Worm (Caenorhabditis elegans) whole organism, L4 larva: ENCODE measurements around the gene Y56A3A.28.

Source experiments
- F44E2.7 ChIP-seq: fragments of 200-800 bp; sonication (Bioruptor generic); IDR thresholded peaks from 2 replicates; pipeline ENCODE4 v2.1.2; 2022; ENCODE audit warnings: missing genetic modification characterization, missing compliant biosample characterization
- R02D3.7 ChIP-seq: fragments of 150-350 bp; sonication (generic microtip); optimal IDR thresholded peaks from 3 replicates; lab custom pipeline; 2014; ENCODE audit warnings: missing biosample characterization, missing genetic modification characterization
- Y48G9A.11 ChIP-seq: fragments of 200-800 bp; sonication (Bioruptor generic); IDR thresholded peaks from 2 replicates; pipeline ENCODE4 v1.3.6; 2022; ENCODE audit warnings: missing genetic modification reagents, missing genetic modification characterization, missing compliant biosample characterization
- Y5F2A.4 ChIP-seq: fragments of 200-800 bp; sonication (Bioruptor generic); optimal IDR thresholded peaks from 2 replicates; lab custom pipeline; 2018; ENCODE audit warnings: mild to moderate bottlenecking, missing genetic modification characterization, missing compliant biosample characterization
- Y75B8A.6 ChIP-seq: fragments of 200-800 bp; sonication (Bioruptor generic); IDR thresholded peaks from 2 replicates; pipeline ENCODE4 v1.3.6; 2022; ENCODE audit warnings: missing genetic modification reagents, missing genetic modification characterization, missing compliant biosample characterization
- aly-2 ChIP-seq: sonication (generic microtip); optimal IDR thresholded peaks from 2 replicates; lab custom pipeline; 2018; ENCODE audit warnings: missing biosample characterization, missing genetic modification characterization
- ama-1 ChIP-seq: fragments of 150-350 bp; optimal IDR thresholded peaks from 2 replicates; lab custom pipeline; 2014; ENCODE audit warnings: inconsistent platforms, mixed read lengths
- arid-1 ChIP-seq: fragments of 200-800 bp; sonication (Bioruptor generic); conservative IDR thresholded peaks from 2 replicates; pipeline ENCODE4 v1.3.6; 2022; ENCODE audit warnings: missing genetic modification reagents, missing genetic modification characterization, missing compliant biosample characterization
- attf-4 ChIP-seq: sonication (generic microtip); optimal IDR thresholded peaks from 3 replicates; lab custom pipeline; 2017; ENCODE audit warnings: missing biosample characterization, missing genetic modification characterization
- ceh-28 ChIP-seq: fragments of 150-350 bp; optimal IDR thresholded peaks from 2 replicates; lab custom pipeline; 2014; ENCODE audit warnings: missing biosample characterization, missing genetic modification reagents, missing genetic modification characterization
- ceh-32 ChIP-seq: sonication (generic microtip); optimal IDR thresholded peaks from 2 replicates; lab custom pipeline; 2016; ENCODE audit warnings: mild to moderate bottlenecking, missing genetic modification characterization, missing compliant biosample characterization; ENCODE audit not compliant: poor library complexity
- ceh-62 ChIP-seq: sonication (generic microtip); optimal IDR thresholded peaks from 2 replicates; lab custom pipeline; 2017; ENCODE audit warnings: missing biosample characterization, missing genetic modification characterization
- ces-1 ChIP-seq: fragments of 150-350 bp; sonication (generic microtip); optimal IDR thresholded peaks from 4 replicates; lab custom pipeline; 2014; ENCODE audit warnings: missing biosample characterization, missing genetic modification reagents, missing genetic modification characterization
- daf-16 ChIP-seq, 3 experiments: sonication (generic microtip); optimal IDR thresholded peaks; 2 replicates each; lab custom pipeline; 2016 to 2017; ENCODE audit warnings: missing genetic modification characterization in 3 of 3, missing genetic modification reagents in 3 of 3, mild to moderate bottlenecking in 2 of 3, missing compliant biosample characterization in 2 of 3, missing biosample characterization in 1 of 3, moderate library complexity in 1 of 3
- daf-19 ChIP-seq: fragments of 200-800 bp; sonication (Bioruptor generic); conservative IDR thresholded peaks from 2 replicates; pipeline ENCODE4 v1.3.6; 2022; ENCODE audit warnings: missing genetic modification characterization, missing compliant biosample characterization
- dmd-6 ChIP-seq: fragments of 200-800 bp; sonication (Bioruptor generic); IDR thresholded peaks from 2 replicates; pipeline ENCODE4 v1.3.6; 2022; ENCODE audit warnings: missing genetic modification reagents, missing genetic modification characterization, missing compliant biosample characterization
- dmd-8 ChIP-seq: fragments of 200-800 bp; sonication (Bioruptor generic); IDR thresholded peaks from 2 replicates; pipeline ENCODE4 v1.3.6; 2022; ENCODE audit warnings: missing genetic modification characterization, missing compliant biosample characterization
- dmd-9 ChIP-seq: fragments of 200-800 bp; sonication (Bioruptor generic); IDR thresholded peaks from 2 replicates; pipeline ENCODE4 v1.3.6; 2022; ENCODE audit warnings: missing genetic modification reagents, missing genetic modification characterization, missing compliant biosample characterization
- dve-1 ChIP-seq: sonication (generic microtip); optimal IDR thresholded peaks from 2 replicates; lab custom pipeline; 2017; ENCODE audit warnings: antibody characterized with exemption, mild to moderate bottlenecking, missing genetic modification characterization, missing compliant biosample characterization; ENCODE audit not compliant: insufficient read depth
- fkh-10 ChIP-seq: fragments of 150-350 bp; optimal IDR thresholded peaks from 2 replicates; lab custom pipeline; 2014; ENCODE audit warnings: missing biosample characterization, missing genetic modification reagents, missing genetic modification characterization
- fos-1 ChIP-seq: fragments of 150-350 bp; optimal IDR thresholded peaks from 2 replicates; lab custom pipeline; 2014; ENCODE audit warnings: missing biosample characterization, missing genetic modification characterization
- hif-1 ChIP-seq, 2 experiments: sonication (generic microtip); optimal IDR thresholded peaks; 2 replicates each; lab custom pipeline; 2016 to 2017; ENCODE audit warnings: missing compliant biosample characterization in 2 of 2, missing genetic modification characterization in 2 of 2, missing genetic modification reagents in 2 of 2, missing genotype in 2 of 2, mild to moderate bottlenecking in 1 of 2
- hlh-11 ChIP-seq: fragments of 200-800 bp; sonication (Bioruptor generic); optimal IDR thresholded peaks from 2 replicates; lab custom pipeline; 2018; ENCODE audit warnings: mild to moderate bottlenecking, missing genetic modification characterization, missing compliant biosample characterization
- hlh-30 ChIP-seq: sonication (generic microtip); optimal IDR thresholded peaks from 2 replicates; lab custom pipeline; 2017; ENCODE audit warnings: antibody characterized with exemption, mild to moderate bottlenecking, missing genetic modification characterization, missing compliant biosample characterization; ENCODE audit not compliant: insufficient read depth
- jun-1 ChIP-seq: fragments of 150-350 bp; optimal IDR thresholded peaks from 2 replicates; lab custom pipeline; 2014; ENCODE audit warnings: missing biosample characterization, missing genetic modification reagents, missing genetic modification characterization
- lim-7 ChIP-seq: fragments of 200-800 bp; sonication (Bioruptor generic); IDR thresholded peaks from 2 replicates; pipeline ENCODE4 v1.3.6; 2022; ENCODE audit warnings: missing genetic modification characterization, missing compliant biosample characterization
- lin-13 ChIP-seq: fragments of 150-350 bp; optimal IDR thresholded peaks from 2 replicates; lab custom pipeline; 2014; ENCODE audit warnings: missing biosample characterization, missing genetic modification reagents, missing genetic modification characterization
- lin-15B ChIP-seq: fragments of 150-350 bp; sonication (generic microtip); optimal IDR thresholded peaks from 3 replicates; lab custom pipeline; 2014; ENCODE audit warnings: missing biosample characterization, missing genetic modification characterization
- lin-38 ChIP-seq: fragments of 200-800 bp; sonication (Bioruptor generic); IDR thresholded peaks from 2 replicates; pipeline ENCODE4 v1.3.6; 2022; ENCODE audit warnings: missing genetic modification reagents, missing genetic modification characterization, missing compliant biosample characterization
- lin-39 ChIP-seq: fragments of 150-350 bp; optimal IDR thresholded peaks from 2 replicates; lab custom pipeline; 2014; ENCODE audit warnings: missing biosample characterization, missing genetic modification reagents, missing genetic modification characterization
- lir-3 ChIP-seq: sonication (generic microtip); optimal IDR thresholded peaks from 2 replicates; lab custom pipeline; 2016; ENCODE audit warnings: mild to moderate bottlenecking, missing genetic modification characterization, missing compliant biosample characterization
- lsy-2 ChIP-seq, 2 experiments: fragments of 150-350 bp in 1 of 2; sonication (generic microtip) in 1 of 2; optimal IDR thresholded peaks; 2 replicates each; lab custom pipeline; 2014 to 2017; ENCODE audit warnings: missing biosample characterization in 2 of 2, missing genetic modification characterization in 2 of 2
- mdl-1 ChIP-seq, 2 experiments: fragments of 150-350 bp in 1 of 2; sonication (generic microtip) in 1 of 2; optimal IDR thresholded peaks; 2 replicates each; lab custom pipeline; 2014 to 2017; ENCODE audit warnings: missing biosample characterization in 2 of 2, missing genetic modification characterization in 2 of 2
- mes-2 ChIP-seq: sonication (generic microtip); optimal IDR thresholded peaks from 2 replicates; lab custom pipeline; 2016; ENCODE audit warnings: missing genotype, mild to moderate bottlenecking, missing genetic modification characterization, missing compliant biosample characterization; ENCODE audit not compliant: poor library complexity, severe bottlenecking
- nhr-10 ChIP-seq: fragments of 150-350 bp; optimal IDR thresholded peaks from 2 replicates; lab custom pipeline; 2014; ENCODE audit warnings: missing biosample characterization, missing genetic modification characterization
- nhr-11 ChIP-seq: fragments of 150-350 bp; optimal IDR thresholded peaks from 2 replicates; lab custom pipeline; 2014; ENCODE audit warnings: missing biosample characterization, missing genetic modification characterization
- nhr-25 ChIP-seq: sonication (generic microtip); optimal IDR thresholded peaks from 2 replicates; lab custom pipeline; 2017; ENCODE audit warnings: missing genetic modification characterization, mild to moderate bottlenecking, missing compliant biosample characterization, antibody characterized with exemption, moderate library complexity, borderline replicate concordance; ENCODE audit not compliant: insufficient read depth
- pha-4 ChIP-seq, 2 experiments: fragments of 150-350 bp in 1 of 2; fragments of 200-800 bp in 1 of 2; sonication (Bioruptor generic) in 1 of 2; IDR thresholded peaks in 1 of 2; optimal IDR thresholded peaks in 1 of 2; 2 replicates each; pipeline versions ENCODE4 v1.3.6 to Lab custom; 2014 to 2022; ENCODE audit warnings: missing genetic modification characterization in 2 of 2, missing genetic modification reagents in 2 of 2, missing biosample characterization in 1 of 2, missing compliant biosample characterization in 1 of 2
- php-3 ChIP-seq: fragments of 200-800 bp; sonication (Bioruptor generic); IDR thresholded peaks from 2 replicates; pipeline ENCODE4 v1.3.6; 2022; ENCODE audit warnings: missing genetic modification reagents, missing genetic modification characterization, missing compliant biosample characterization
- pqm-1 ChIP-seq: sonication (generic microtip); optimal IDR thresholded peaks from 2 replicates; lab custom pipeline; 2017; ENCODE audit warnings: missing biosample characterization, missing genetic modification characterization
- saeg-2 ChIP-seq: fragments of 200-800 bp; sonication (Bioruptor generic); IDR thresholded peaks from 2 replicates; pipeline ENCODE4 v1.3.6; 2022; ENCODE audit warnings: missing genetic modification reagents, missing genetic modification characterization, missing compliant biosample characterization
- sdz-12 ChIP-seq: fragments of 200-800 bp; sonication (Bioruptor generic); optimal IDR thresholded peaks from 2 replicates; lab custom pipeline; 2018; ENCODE audit warnings: mild to moderate bottlenecking, missing genetic modification characterization, missing compliant biosample characterization
- set-16 ChIP-seq: fragments of 200-800 bp; sonication (Bioruptor generic); IDR thresholded peaks from 2 replicates; pipeline ENCODE4 v1.3.6; 2022; ENCODE audit warnings: missing genetic modification reagents, missing genetic modification characterization, missing compliant biosample characterization
- snpc-1.2 ChIP-seq: fragments of 200-800 bp; sonication (Bioruptor generic); IDR thresholded peaks from 2 replicates; pipeline ENCODE4 v1.3.6; 2022; ENCODE audit warnings: missing genetic modification reagents, missing genetic modification characterization, missing compliant biosample characterization
- tra-1 ChIP-seq: fragments of 200-800 bp; sonication (Bioruptor generic); IDR thresholded peaks from 2 replicates; pipeline ENCODE4 v1.3.6; 2022; ENCODE audit warnings: missing genetic modification reagents, missing genetic modification characterization, missing compliant biosample characterization
- vab-7 ChIP-seq: fragments of 200-800 bp; sonication (Bioruptor generic); IDR thresholded peaks from 2 replicates; pipeline ENCODE4 v1.3.6; 2022; ENCODE audit warnings: missing genetic modification reagents, missing genetic modification characterization, missing compliant biosample characterization
- zag-1 ChIP-seq: fragments of 150-350 bp; optimal IDR thresholded peaks from 2 replicates; lab custom pipeline; 2014; ENCODE audit warnings: missing biosample characterization, missing genetic modification characterization
- zfp-2 ChIP-seq: sonication (generic microtip); optimal IDR thresholded peaks from 2 replicates; lab custom pipeline; 2016; ENCODE audit warnings: mild to moderate bottlenecking, missing genetic modification characterization, missing compliant biosample characterization
- zip-11 ChIP-seq: fragments of 200-800 bp; sonication (Bioruptor generic); IDR thresholded peaks from 2 replicates; pipeline ENCODE4 v1.3.6; 2022; ENCODE audit warnings: missing genetic modification characterization, missing compliant biosample characterization
- ztf-11 ChIP-seq: fragments of 150-350 bp; optimal IDR thresholded peaks from 2 replicates; lab custom pipeline; 2014; ENCODE audit warnings: missing biosample characterization, missing genetic modification characterization
- ztf-7 ChIP-seq: fragments of 150-350 bp; optimal IDR thresholded peaks from 2 replicates; lab custom pipeline; 2014; ENCODE audit warnings: missing biosample characterization, missing genetic modification characterization

Gene Y56A3A.28

DNA sequence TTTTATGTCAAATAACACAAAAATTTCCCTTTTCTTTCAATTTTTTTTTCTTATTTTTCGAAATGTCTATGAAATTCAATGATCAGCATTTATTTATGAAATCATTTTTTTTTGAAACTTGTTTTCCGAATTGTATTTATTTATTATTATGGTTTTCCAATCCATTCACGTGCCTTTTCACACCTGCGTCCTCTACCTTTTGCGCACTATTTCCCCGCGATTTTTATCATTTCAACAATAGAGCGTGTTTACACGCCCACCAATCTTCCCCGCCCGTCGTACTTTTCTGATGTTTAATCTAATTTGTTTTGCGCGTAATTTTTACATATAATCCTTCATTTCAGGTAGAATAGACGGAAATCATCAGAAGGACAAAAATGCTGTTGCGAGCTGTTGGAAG is 18.6 kb upstream of the Y56A3A.28 start, which contains the start of gene wah-1:
Gene wah-1 (plus strand): TSS at position 345 of the 400 bp plus-strand sequence.
- TF ChIP-seq snpc-1.2 (GFP tag; lab: Robert Waterston, UW) (no peak), dmd-9 (no peak), Y48G9A.11 (GFP tag; lab: Robert Waterston, UW) (no peak), hlh-11 (no peak), Y75B8A.6 (no peak), lin-15B (tag; lab: Kevin White, UChicago) (no peak), lin-39 (tag; lab: Kevin White, UChicago) (no peak), lsy-2 (tag; optimal IDR thresholded peaks at IDR 0.05; lab: Kevin White, UChicago) (peak in 1 of 2 experiments; percentile 2), ces-1 (GFP tag; lab: Kevin White, UChicago) (no peak), lir-3 (tag; lab: Kevin White, UChicago) (no peak), lin-38 (peak; percentile 41), pqm-1 (tag; lab: Kevin White, UChicago) (no peak), F44E2.7 (GFP tag; lab: Robert Waterston, UW) (no peak), set-16 (GFP tag; lab: Robert Waterston, UW) (no peak), hif-1 (tag; optimal IDR thresholded peaks at IDR 0.05; lab: Kevin White, UChicago) (no peak), hlh-30 (tag; lab: Kevin White, UChicago) (peak; percentile 87), saeg-2 (GFP tag; lab: Robert Waterston, UW) (no peak), nhr-25 (tag; lab: Kevin White, UChicago) (no peak), Y5F2A.4 (GFP tag; lab: Kevin White, UChicago) (no peak), mdl-1 (tag; optimal IDR thresholded peaks at IDR 0.05; lab: Kevin White, UChicago) (peak in 1 of 2 experiments; percentile 74), nhr-11 (tag; lab: Kevin White, UChicago) (no peak), pha-4 (GFP tag; IDR thresholded peaks at IDR 0.05; lab: Robert Waterston, UW) (no peak), pha-4 (tag; optimal IDR thresholded peaks at IDR 0.05; lab: Kevin White, UChicago) (peak; percentile 42), nhr-10 (tag; lab: Kevin White, UChicago) (no peak), attf-4 (no peak), daf-19 (GFP tag; lab: Robert Waterston, UW) (no peak), dmd-8 (GFP tag; lab: Robert Waterston, UW) (no peak), mes-2 (no peak), tra-1 (no peak), fos-1 (tag; lab: Kevin White, UChicago) (no peak), ceh-32 (tag; lab: Kevin White, UChicago) (no peak), ztf-11 (tag; lab: Kevin White, UChicago) (no peak), zip-11 (GFP tag; lab: Robert Waterston, UW) (no peak), fkh-10 (GFP tag; lab: Kevin White, UChicago) (no peak), aly-2 (tag; lab: Kevin White, UChicago) (no peak), ceh-28 (no peak), ztf-7 (no peak), lin-13 (GFP tag; lab: Kevin White, UChicago) (no peak), arid-1 (no peak), vab-7 (GFP tag; lab: Robert Waterston, UW) (no peak), zfp-2 (tag; lab: Kevin White, UChicago) (no peak), sdz-12 (no peak), dmd-6 (GFP tag; lab: Robert Waterston, UW) (no peak), zag-1 (no peak), php-3 (GFP tag; lab: Robert Waterston, UW) (no peak), jun-1 (tag; lab: Kevin White, UChicago) (no peak), ama-1 (lab: Kevin White, UChicago) (peak; percentile 59), ceh-62 (tag; lab: Kevin White, UChicago) (no peak), R02D3.7 (no peak), lim-7 (GFP tag; lab: Robert Waterston, UW) (no peak), daf-16 (GFP tag; optimal IDR thresholded peaks at IDR 0.05; lab: Kevin White, UChicago) (peak in 1 of 2 experiments; percentile 28), daf-16 (tag; optimal IDR thresholded peaks at IDR 0.05; lab: Kevin White, UChicago) (peak; percentile 96), dve-1 (tag; lab: Kevin White, UChicago) (peak; percentile 32)
